Fruit fly (Drosophila melanogaster): Measurements from ENCODE around the gene mtrm.

Gene mtrm

dm6 chr3L:8455015-8455908, 42.5 kb downstream of the mtrm start (continued):
- TF ChIP-seq CG6792 (GFP tag; optimal IDR thresholded peaks at IDR 0.05) (peak; percentile 95), salr (GFP tag; optimal IDR thresholded peaks at IDR 0.05) (peak; percentile 53 to 97), Ets21C (GFP tag; optimal IDR thresholded peaks at IDR 0.05) (peak; percentile 79), CG4318 (GFP tag; optimal IDR thresholded peaks at IDR 0.05) (peak; percentile 94), Gug (GFP tag; IDR thresholded peaks at IDR 0.05) (peak; percentile 97), Lpt (GFP tag; optimal IDR thresholded peaks at IDR 0.05) (peak; percentile 86), CG10669 (GFP tag; optimal IDR thresholded peaks at IDR 0.05) (peak; percentile 95), CG8632 (GFP tag; optimal IDR thresholded peaks at IDR 0.05) (peak; percentile 95), fd85E (GFP tag; optimal IDR thresholded peaks at IDR 0.05) (peak; percentile 84), Hr38 (GFP tag; optimal IDR thresholded peaks at IDR 0.05) (no peak), lz (GFP tag; optimal IDR thresholded peaks at IDR 0.05) (peak; percentile 93), achi (GFP tag; optimal IDR thresholded peaks at IDR 0.05) (peak; percentile 95), CG3032 (tag; optimal IDR thresholded peaks at IDR 0.05) (peak; percentile 94), Ets96B (tag; optimal IDR thresholded peaks at IDR 0.05) (peak; percentile 97), esn (GFP tag; optimal IDR thresholded peaks at IDR 0.05) (peak; percentile 96), CG9139 (GFP tag; optimal IDR thresholded peaks at IDR 0.05) (peak; percentile 88), CG7368 (GFP tag; optimal IDR thresholded peaks at IDR 0.05) (peak; percentile 86)

- peak; percentile 8 for TF ChIP-seq svp (GFP tag)
- TF ChIP-seq cyc (GFP tag; optimal IDR thresholded peaks at IDR 0.05), result no peak
Observed at dm6 chr3L:8456472-8457049, 43.7 kb downstream of the mtrm start.

- TF ChIP-seq OdsH (GFP tag; optimal IDR thresholded peaks at IDR 0.05) (peak; percentile 96), CG4318 (GFP tag; optimal IDR thresholded peaks at IDR 0.05) (peak; percentile 95), Sox15 (GFP tag; optimal IDR thresholded peaks at IDR 0.05) (peak; percentile 84), Eip75B (GFP tag; optimal IDR thresholded peaks at IDR 0.05) (peak; percentile 95), CG15336 (GFP tag; IDR thresholded peaks at IDR 0.05) (peak; percentile 98), CG11294 (GFP tag; IDR thresholded peaks at IDR 0.05) (peak; percentile 89), svp (GFP tag) (peak; percentile 95), Met (GFP tag; optimal IDR thresholded peaks at IDR 0.05) (peak; percentile 89), Ets96B (tag; optimal IDR thresholded peaks at IDR 0.05) (peak; percentile 96), salr (GFP tag; optimal IDR thresholded peaks at IDR 0.05) (peak; percentile 80 to 96), Eip93F (GFP tag; optimal IDR thresholded peaks at IDR 0.05) (peak; percentile 9), CG32006 (GFP tag; optimal IDR thresholded peaks at IDR 0.05) (peak; percentile 98), Ets21C (GFP tag; optimal IDR thresholded peaks at IDR 0.05) (peak; percentile 75), CG6792 (GFP tag; optimal IDR thresholded peaks at IDR 0.05) (peak; percentile 90), Sox14 (GFP tag; optimal IDR thresholded peaks at IDR 0.05) (peak; percentile 93), cyc (GFP tag; optimal IDR thresholded peaks at IDR 0.05) (peak; percentile 90), CG1621 (tag; optimal IDR thresholded peaks at IDR 0.05) (peak; percentile 89), fd85E (GFP tag; optimal IDR thresholded peaks at IDR 0.05) (peak; percentile 66), pdm3 (GFP tag; optimal IDR thresholded peaks at IDR 0.05) (peak; percentile 96), fkh (GFP tag; optimal IDR thresholded peaks at IDR 0.05) (peak; percentile 91), CG10669 (GFP tag; optimal IDR thresholded peaks at IDR 0.05) (peak; percentile 95), CG11902 (GFP tag; optimal IDR thresholded peaks at IDR 0.05) (peak; percentile 85), CG6808 (GFP tag; optimal IDR thresholded peaks at IDR 0.05) (peak; percentile 93), vri (GFP tag; optimal IDR thresholded peaks at IDR 0.05) (peak; percentile 61), Blimp-1 (GFP tag; optimal IDR thresholded peaks at IDR 0.05) (peak; percentile 48), Lpt (GFP tag; optimal IDR thresholded peaks at IDR 0.05) (peak; percentile 95), spab (GFP tag; optimal IDR thresholded peaks at IDR 0.05) (peak; percentile 92), fd59A (GFP tag; optimal IDR thresholded peaks at IDR 0.05) (peak; percentile 89), CG31627 (GFP tag; optimal IDR thresholded peaks at IDR 0.05) (peak; percentile 88), CG10631 (GFP tag; optimal IDR thresholded peaks at IDR 0.05) (peak; percentile 95), CG6276 (GFP tag; optimal IDR thresholded peaks at IDR 0.05) (peak; percentile 95), dsx (GFP tag; optimal IDR thresholded peaks at IDR 0.05; ENCODE audit: poor library complexity, severe bottlenecking) (peak; percentile 89)
Observed at dm6 chr3L:8457866-8458766, 45.3 kb downstream of the mtrm start.
